Worm (Caenorhabditis elegans) whole organism, L1 larva: ENCODE data around the gene elo-1.
A peak's percentile ranks its signal among the peaks of the same experiment; 100 is the strongest.

Experiments used
- C04F5.9 ChIP-seq: sonication (generic microtip); optimal IDR thresholded peaks from 2 replicates; lab custom pipeline; 2016; ENCODE audit warnings: missing genetic modification characterization, missing compliant biosample characterization
- C16A3.4 ChIP-seq: fragments of 150-350 bp; optimal IDR thresholded peaks from 2 replicates; lab custom pipeline; 2014; ENCODE audit warnings: missing biosample characterization, missing genetic modification characterization
- aly-2 ChIP-seq: fragments of 150-350 bp; optimal IDR thresholded peaks from 2 replicates; lab custom pipeline; 2014; ENCODE audit warnings: missing biosample characterization, missing genetic modification characterization
- blmp-1 ChIP-seq: fragments of 150-350 bp; optimal IDR thresholded peaks from 2 replicates; lab custom pipeline; 2014; ENCODE audit warnings: missing biosample characterization, missing genetic modification characterization
- ceh-82 ChIP-seq, 3 experiments: fragments of 150-350 bp in 1 of 3; sonication (generic microtip) in 2 of 3; optimal IDR thresholded peaks; 2 replicates each; lab custom pipeline; 2014 to 2017; ENCODE audit warnings: missing biosample characterization in 3 of 3, missing genetic modification characterization in 3 of 3
- ceh-88 ChIP-seq: fragments of 200-800 bp; sonication (Bioruptor generic); IDR thresholded peaks from 2 replicates; pipeline ENCODE4 v1.3.6; 2022; ENCODE audit warnings: missing genetic modification characterization, missing compliant biosample characterization
- ces-1 ChIP-seq: fragments of 150-350 bp; optimal IDR thresholded peaks from 2 replicates; lab custom pipeline; 2014; ENCODE audit warnings: missing biosample characterization, missing genetic modification reagents, missing genetic modification characterization
- dpl-1 ChIP-seq, 3 experiments: fragments of 150-350 bp in 2 of 3; sonication (generic microtip) in 1 of 3; optimal IDR thresholded peaks; 2 replicates each; lab custom pipeline; 2014 to 2017; ENCODE audit warnings: missing biosample characterization in 3 of 3, missing genetic modification characterization in 3 of 3, missing genetic modification reagents in 3 of 3
- dsc-1 ChIP-seq: sonication (generic microtip); optimal IDR thresholded peaks from 2 replicates; lab custom pipeline; 2016; ENCODE audit warnings: mild to moderate bottlenecking, missing genetic modification characterization, missing compliant biosample characterization
- efl-1 ChIP-seq, 4 experiments: fragments of 150-350 bp; optimal IDR thresholded peaks in 3 of 4; peaks in 1 of 4; 1 replicate in 1 of 4; 2 replicates in 3 of 4; lab custom pipeline; 2014; ENCODE audit warnings: missing biosample characterization in 2 of 4, missing genetic modification characterization in 2 of 4, missing genetic modification reagents in 2 of 4
- egl-13 ChIP-seq: sonication (generic microtip); optimal IDR thresholded peaks from 2 replicates; lab custom pipeline; 2016; ENCODE audit warnings: missing genotype, missing genetic modification reagents, missing genetic modification characterization, missing compliant biosample characterization
- elt-2 ChIP-seq: sonication (generic microtip); optimal IDR thresholded peaks from 2 replicates; lab custom pipeline; 2016; ENCODE audit warnings: missing genetic modification characterization, mild to moderate bottlenecking, inconsistent platforms, missing compliant biosample characterization, missing genetic modification reagents
- fkh-10 ChIP-seq: sonication (generic microtip); optimal IDR thresholded peaks from 2 replicates; lab custom pipeline; 2017; ENCODE audit warnings: missing biosample characterization, missing genetic modification reagents, missing genetic modification characterization
- fkh-8 ChIP-seq: sonication (generic microtip); optimal IDR thresholded peaks from 2 replicates; lab custom pipeline; 2016; ENCODE audit warnings: mild to moderate bottlenecking, missing genetic modification characterization, missing compliant biosample characterization
- grh-1 ChIP-seq: fragments of 200-800 bp; sonication (Bioruptor generic); IDR thresholded peaks from 2 replicates; pipeline ENCODE4 v1.3.6; 2022; ENCODE audit warnings: missing genetic modification reagents, missing genetic modification characterization, missing compliant biosample characterization
- irx-1 ChIP-seq: sonication (generic microtip); optimal IDR thresholded peaks from 2 replicates; lab custom pipeline; 2016; ENCODE audit warnings: missing genetic modification characterization, missing compliant biosample characterization
- isw-1 ChIP-seq: fragments of 200-800 bp; sonication (Bioruptor generic); IDR thresholded peaks from 2 replicates; pipeline ENCODE4 v1.3.6; 2022; ENCODE audit warnings: missing genetic modification characterization, missing compliant biosample characterization
- jun-1 ChIP-seq: fragments of 150-350 bp; optimal IDR thresholded peaks from 2 replicates; lab custom pipeline; 2014; ENCODE audit warnings: missing biosample characterization, missing genetic modification reagents, missing genetic modification characterization
- lin-14 ChIP-seq: fragments of 200-800 bp; sonication (Bioruptor generic); optimal IDR thresholded peaks from 2 replicates; lab custom pipeline; 2018; ENCODE audit warnings: mild to moderate bottlenecking, missing genetic modification characterization, moderate library complexity, missing compliant biosample characterization
- lir-3 ChIP-seq: sonication (generic microtip); optimal IDR thresholded peaks from 2 replicates; lab custom pipeline; 2016; ENCODE audit warnings: mild to moderate bottlenecking, missing genetic modification characterization, moderate library complexity, missing compliant biosample characterization; ENCODE audit not compliant: poor library complexity
- lsy-2 ChIP-seq, 2 experiments: fragments of 150-350 bp; optimal IDR thresholded peaks; 2 replicates each; lab custom pipeline; 2014; ENCODE audit warnings: missing biosample characterization in 2 of 2, missing genetic modification characterization in 2 of 2
- mdl-1 ChIP-seq, 2 experiments: fragments of 150-350 bp; optimal IDR thresholded peaks; 2 replicates each; lab custom pipeline; 2014 to 2017; ENCODE audit warnings: missing biosample characterization in 2 of 2, missing genetic modification characterization in 2 of 2, inconsistent platforms in 1 of 2
- mep-1 ChIP-seq: fragments of 150-350 bp; optimal IDR thresholded peaks from 2 replicates; lab custom pipeline; 2014; ENCODE audit warnings: missing biosample characterization, missing genetic modification characterization
- nhr-19 ChIP-seq: fragments of 200-800 bp; sonication (Bioruptor generic); conservative IDR thresholded peaks from 2 replicates; pipeline ENCODE4 v1.3.6; 2022; ENCODE audit warnings: missing genetic modification characterization, missing compliant biosample characterization
- nhr-20 ChIP-seq: sonication (generic microtip); optimal IDR thresholded peaks from 2 replicates; lab custom pipeline; 2016; ENCODE audit warnings: mild to moderate bottlenecking, missing genetic modification characterization, missing compliant biosample characterization
- nhr-47 ChIP-seq: sonication (generic microtip); optimal IDR thresholded peaks from 2 replicates; lab custom pipeline; 2016; ENCODE audit warnings: mild to moderate bottlenecking, missing genetic modification characterization, moderate library complexity, missing compliant biosample characterization
- nhr-71 ChIP-seq: sonication (generic microtip); optimal IDR thresholded peaks from 2 replicates; lab custom pipeline; 2016; ENCODE audit warnings: mild to moderate bottlenecking, missing genetic modification characterization, moderate library complexity, missing compliant biosample characterization
- nhr-76 ChIP-seq: sonication (generic microtip); optimal IDR thresholded peaks from 2 replicates; lab custom pipeline; 2017; ENCODE audit warnings: missing biosample characterization, missing genetic modification characterization
- nhr-85 ChIP-seq: sonication (generic microtip); peaks from one replicate; lab custom pipeline; 2016; ENCODE audit warnings: missing genetic modification characterization, inconsistent platforms, missing compliant biosample characterization
- nhr-90 ChIP-seq: sonication (generic microtip); optimal IDR thresholded peaks from 2 replicates; lab custom pipeline; 2016; ENCODE audit warnings: mild to moderate bottlenecking, missing genetic modification characterization, missing compliant biosample characterization; ENCODE audit not compliant: poor library complexity
- pag-3 ChIP-seq: sonication (generic microtip); optimal IDR thresholded peaks from 2 replicates; lab custom pipeline; 2017; ENCODE audit warnings: missing genetic modification characterization, mild to moderate bottlenecking, missing compliant biosample characterization, antibody characterized with exemption, borderline replicate concordance; ENCODE audit not compliant: insufficient read depth
- pax-3 ChIP-seq: fragments of 200-800 bp; sonication (Bioruptor generic); optimal IDR thresholded peaks from 2 replicates; lab custom pipeline; 2018; ENCODE audit warnings: mild to moderate bottlenecking, missing genetic modification characterization, moderate library complexity, missing compliant biosample characterization
- rnt-1 ChIP-seq: sonication (generic microtip); optimal IDR thresholded peaks from 2 replicates; lab custom pipeline; 2016; ENCODE audit warnings: mild to moderate bottlenecking, missing genetic modification characterization, moderate library complexity, missing compliant biosample characterization
- snpc-4 ChIP-seq: fragments of 150-350 bp; optimal IDR thresholded peaks from 2 replicates; lab custom pipeline; 2014; ENCODE audit warnings: missing biosample characterization, missing genetic modification characterization
- snu-23 ChIP-seq: sonication (generic microtip); optimal IDR thresholded peaks from 2 replicates; lab custom pipeline; 2016; ENCODE audit warnings: missing genetic modification characterization, missing compliant biosample characterization
- sox-4 ChIP-seq: sonication (generic microtip); optimal IDR thresholded peaks from 2 replicates; lab custom pipeline; 2016; ENCODE audit warnings: missing genetic modification characterization, missing compliant biosample characterization
- swsn-7 ChIP-seq: sonication (generic microtip); optimal IDR thresholded peaks from 2 replicates; lab custom pipeline; 2016; ENCODE audit warnings: missing genetic modification characterization, missing compliant biosample characterization
- unc-130 ChIP-seq: fragments of 150-350 bp; optimal IDR thresholded peaks from 2 replicates; lab custom pipeline; 2017; ENCODE audit warnings: missing biosample characterization, missing genetic modification characterization, inconsistent platforms
- unc-86 ChIP-seq: sonication (generic microtip); optimal IDR thresholded peaks from 2 replicates; lab custom pipeline; 2016; ENCODE audit warnings: missing genetic modification characterization, missing compliant biosample characterization
- unc-98 ChIP-seq: fragments of 200-800 bp; sonication (Bioruptor generic); IDR thresholded peaks from 2 replicates; pipeline ENCODE4 v1.3.6; 2022; ENCODE audit warnings: missing genetic modification characterization, missing compliant biosample characterization
- vab-15 ChIP-seq: sonication (generic microtip); optimal IDR thresholded peaks from 2 replicates; lab custom pipeline; 2017; ENCODE audit warnings: missing genotype, mild to moderate bottlenecking, missing genetic modification characterization, missing compliant biosample characterization
- xbp-1 ChIP-seq: sonication (generic microtip); optimal IDR thresholded peaks from 2 replicates; lab custom pipeline; 2016; ENCODE audit warnings: missing genetic modification characterization, missing compliant biosample characterization
- zag-1 ChIP-seq: fragments of 150-350 bp; optimal IDR thresholded peaks from 2 replicates; lab custom pipeline; 2014; ENCODE audit warnings: missing biosample characterization, missing genetic modification characterization
- zip-4 ChIP-seq: fragments of 200-800 bp; sonication (Bioruptor generic); optimal IDR thresholded peaks from 2 replicates; lab custom pipeline; 2018; ENCODE audit warnings: mild to moderate bottlenecking, missing genetic modification characterization, moderate library complexity, missing compliant biosample characterization
- ztf-4 ChIP-seq: fragments of 150-350 bp; optimal IDR thresholded peaks from 2 replicates; lab custom pipeline; 2014; ENCODE audit warnings: missing biosample characterization, missing genetic modification characterization

Gene elo-1

ce11 chrIV:9525682-9526416, at the start of gene elo-1 (continued):
- TF ChIP-seq ztf-4 (tag; lab: Kevin White, UChicago) (no peak), mdl-1 (tag; optimal IDR thresholded peaks at IDR 0.05; lab: Kevin White, UChicago) (peak in 1 of 2 experiments; percentile 18), jun-1 (peak; percentile 6), zag-1 (tag; lab: Kevin White, UChicago) (no peak), xbp-1 (tag; lab: Kevin White, UChicago) (peak; percentile 21), C04F5.9 (tag; lab: Kevin White, UChicago) (no peak), nhr-71 (tag; lab: Kevin White, UChicago) (peak; percentile 76), mep-1 (peak; percentile 68), nhr-90 (peak; percentile 65), vab-15 (no peak)

- TF ChIP-seq blmp-1 (tag; lab: Kevin White, UChicago) = peak; percentile 89
- no peak for TF ChIP-seq fkh-10
- TF ChIP-seq rnt-1 = peak; percentile 44
- TF ChIP-seq lin-14 = peak; percentile 73
- no peak for TF ChIP-seq unc-98
- TF ChIP-seq ces-1 (GFP tag; lab: Kevin White, UChicago) = no peak
- TF ChIP-seq pag-3 (tag; lab: Kevin White, UChicago) = peak; percentile 64
- peak; percentile 43 for TF ChIP-seq irx-1 (tag; lab: Kevin White, UChicago)
- peak; percentile 16 for TF ChIP-seq lir-3 (tag; lab: Kevin White, UChicago)
- no peak for TF ChIP-seq ceh-88 (GFP tag; lab: Robert Waterston, UW)
- TF ChIP-seq aly-2 (tag; lab: Kevin White, UChicago) = peak; percentile 39
- peak; percentile 24 for TF ChIP-seq nhr-20 (tag; lab: Kevin White, UChicago)
- TF ChIP-seq fkh-8 = peak; percentile 9
- TF ChIP-seq isw-1 (GFP tag; lab: Robert Waterston, UW) = no peak
- peak in 1 of 3 experiments; percentile 29 for TF ChIP-seq dpl-1 (GFP tag; optimal IDR thresholded peaks at IDR 0.05; lab: Kevin White, UChicago)
- TF ChIP-seq C16A3.4 (tag; lab: Kevin White, UChicago) = peak; percentile 49
- peak; percentile 53 for TF ChIP-seq swsn-7
- TF ChIP-seq lsy-2 (tag; optimal IDR thresholded peaks at IDR 0.05; lab: Kevin White, UChicago) = peak in 1 of 2 experiments; percentile 40
- TF ChIP-seq efl-1 (optimal IDR thresholded peaks at IDR 0.05; lab: Kevin White, UChicago) = peak; percentile 22 to 43
- TF ChIP-seq efl-1 (GFP tag; optimal IDR thresholded peaks at IDR 0.05 in 1 of 2; lab: Kevin White, UChicago) = peak in 1 of 2 experiments; percentile 93
- TF ChIP-seq snu-23 (GFP tag; lab: Kevin White, UChicago) = peak; percentile 56
- TF ChIP-seq nhr-19 (GFP tag; lab: Robert Waterston, UW) = peak; percentile 53
- peak; percentile 18 for TF ChIP-seq egl-13 (tag; lab: Kevin White, UChicago)
- TF ChIP-seq snpc-4 (tag; lab: Kevin White, UChicago) = peak; percentile 57
- TF ChIP-seq nhr-47 (tag; lab: Kevin White, UChicago) = peak; percentile 65
- TF ChIP-seq pax-3 (tag; lab: Kevin White, UChicago) = no peak
- no peak for TF ChIP-seq unc-130
- TF ChIP-seq zip-4 (GFP tag; lab: Kevin White, UChicago) = peak; percentile 20
- TF ChIP-seq sox-4 (tag; lab: Kevin White, UChicago) = peak; percentile 40
- TF ChIP-seq nhr-71 (tag; lab: Kevin White, UChicago) = peak; percentile 57
- no peak for TF ChIP-seq jun-1
- TF ChIP-seq nhr-76 (tag; lab: Kevin White, UChicago) = no peak
- peak; percentile 67 for TF ChIP-seq mep-1
- peak; percentile 89 for TF ChIP-seq nhr-85 (tag; lab: Kevin White, UChicago)
- TF ChIP-seq unc-86 (tag; lab: Kevin White, UChicago) = no peak
- peak in 2 of 3 experiments; percentile 10 to 40 for TF ChIP-seq ceh-82 (tag; optimal IDR thresholded peaks at IDR 0.05; lab: Kevin White, UChicago)
- peak; percentile 41 for TF ChIP-seq grh-1 (GFP tag; lab: Robert Waterston, UW)
- TF ChIP-seq elt-2 (tag; lab: Kevin White, UChicago) = peak; percentile 14
- TF ChIP-seq xbp-1 (tag; lab: Kevin White, UChicago) = peak; percentile 44
- TF ChIP-seq mdl-1 (tag; optimal IDR thresholded peaks at IDR 0.05; lab: Kevin White, UChicago) = peak in 1 of 2 experiments; percentile 45
- TF ChIP-seq nhr-90 = peak; percentile 68
- TF ChIP-seq dsc-1 = peak; percentile 27
These were observed 48.8 kb upstream of the elo-1 start, which contains the start of gene wrt-3 for ce11 chrIV:9477135-9477928. Gene wrt-3 (minus strand): TSS chrIV:9477456.
